Worm (Caenorhabditis elegans) whole organism, L1 larva: ENCODE data around the gene ras-1.

Source experiments
- aly-2 ChIP-seq: fragments of 150-350 bp; optimal IDR thresholded peaks from 2 replicates; lab custom pipeline; 2014; ENCODE audit warnings: missing biosample characterization, missing genetic modification characterization
- ama-1 ChIP-seq: fragments of 150-350 bp; optimal IDR thresholded peaks from 2 replicates; lab custom pipeline; 2014
- ceh-63 ChIP-seq: fragments of 200-800 bp; sonication (Bioruptor generic); optimal IDR thresholded peaks from 2 replicates; lab custom pipeline; 2018; ENCODE audit warnings: mild to moderate bottlenecking, missing genetic modification characterization, missing compliant biosample characterization
- ceh-90 ChIP-seq: sonication (generic microtip); optimal IDR thresholded peaks from 2 replicates; lab custom pipeline; 2016; ENCODE audit warnings: missing genetic modification characterization, missing compliant biosample characterization
- efl-1 ChIP-seq, 4 experiments: fragments of 150-350 bp; optimal IDR thresholded peaks in 3 of 4; peaks in 1 of 4; 1 replicate in 1 of 4; 2 replicates in 3 of 4; lab custom pipeline; 2014; ENCODE audit warnings: missing biosample characterization in 2 of 4, missing genetic modification characterization in 2 of 4, missing genetic modification reagents in 2 of 4
- lin-14 ChIP-seq: fragments of 200-800 bp; sonication (Bioruptor generic); optimal IDR thresholded peaks from 2 replicates; lab custom pipeline; 2018; ENCODE audit warnings: mild to moderate bottlenecking, missing genetic modification characterization, moderate library complexity, missing compliant biosample characterization
- lin-15B ChIP-seq: fragments of 150-350 bp; sonication (generic microtip); optimal IDR thresholded peaks from 3 replicates; lab custom pipeline; 2014; ENCODE audit warnings: missing biosample characterization, missing genetic modification characterization
- lin-35 ChIP-seq, 2 experiments: fragments of 150-350 bp; optimal IDR thresholded peaks; 2 replicates each; lab custom pipeline; 2014; ENCODE audit warnings: missing biosample characterization in 2 of 2, missing genetic modification characterization in 2 of 2, missing genetic modification reagents in 2 of 2
- nhr-237 ChIP-seq: fragments of 150-350 bp; optimal IDR thresholded peaks from 2 replicates; lab custom pipeline; 2014; ENCODE audit warnings: missing biosample characterization, missing genetic modification characterization
- snpc-4 ChIP-seq: fragments of 150-350 bp; optimal IDR thresholded peaks from 2 replicates; lab custom pipeline; 2014; ENCODE audit warnings: missing biosample characterization, missing genetic modification characterization
- unc-130 ChIP-seq: fragments of 150-350 bp; optimal IDR thresholded peaks from 2 replicates; lab custom pipeline; 2017; ENCODE audit warnings: missing biosample characterization, missing genetic modification characterization, inconsistent platforms
- unc-98 ChIP-seq: fragments of 200-800 bp; sonication (Bioruptor generic); IDR thresholded peaks from 2 replicates; pipeline ENCODE4 v1.3.6; 2022; ENCODE audit warnings: missing genetic modification characterization, missing compliant biosample characterization

- no peak for TF ChIP-seq nhr-237 (tag; lab: Kevin White, UChicago)
- TF ChIP-seq ama-1: no peak
- TF ChIP-seq efl-1 (optimal IDR thresholded peaks at IDR 0.05; lab: Kevin White, UChicago): no peak
- TF ChIP-seq efl-1 (GFP tag; optimal IDR thresholded peaks at IDR 0.05 in 1 of 2; lab: Kevin White, UChicago): no peak
- no peak for TF ChIP-seq ceh-90
- no peak for TF ChIP-seq ceh-63 (GFP tag; lab: Kevin White, UChicago)
- no peak for TF ChIP-seq lin-14 (GFP tag; lab: Kevin White, UChicago)
- TF ChIP-seq unc-98 (GFP tag; lab: Robert Waterston, UW): no peak
- TF ChIP-seq aly-2: no peak
- no peak for TF ChIP-seq lin-35 (GFP tag; optimal IDR thresholded peaks at IDR 0.05; lab: Kevin White, UChicago)
- no peak for TF ChIP-seq lin-15B
- no peak for TF ChIP-seq snpc-4 (tag; lab: Kevin White, UChicago)
- no peak for TF ChIP-seq unc-130 (tag; lab: Kevin White, UChicago)
Observed at ce11 chrII:12339644-12340043, 12.4 kb downstream of the ras-1 start, which contains the start of gene sop-2.
